Worm (Caenorhabditis elegans) whole organism, mixed stage, embryonic: ENCODE data around the gene ZK402.2.

Experiments used
- blmp-1 ChIP-seq: fragments of 150-350 bp; optimal IDR thresholded peaks from 2 replicates; lab custom pipeline; 2014; ENCODE audit warnings: missing biosample characterization, missing genetic modification characterization
- ceh-39 ChIP-seq: fragments of 150-350 bp; optimal IDR thresholded peaks from 2 replicates; lab custom pipeline; 2014; ENCODE audit warnings: missing biosample characterization, missing genetic modification characterization
- mab-5 ChIP-seq: fragments of 150-350 bp; optimal IDR thresholded peaks from 2 replicates; lab custom pipeline; 2014; ENCODE audit warnings: missing biosample characterization, missing genetic modification characterization
- mep-1 ChIP-seq: fragments of 150-350 bp; optimal IDR thresholded peaks from 2 replicates; lab custom pipeline; 2017; ENCODE audit warnings: missing biosample characterization, missing genetic modification reagents, missing genetic modification characterization, inconsistent platforms
- nhr-12 ChIP-seq: fragments of 150-350 bp; optimal IDR thresholded peaks from 2 replicates; lab custom pipeline; 2014; ENCODE audit warnings: missing biosample characterization, missing genetic modification characterization
- nhr-76 ChIP-seq: sonication (generic microtip); optimal IDR thresholded peaks from 2 replicates; lab custom pipeline; 2017; ENCODE audit warnings: missing biosample characterization, missing genetic modification characterization
- snpc-4 ChIP-seq: fragments of 150-350 bp; optimal IDR thresholded peaks from 2 replicates; lab custom pipeline; 2014; ENCODE audit warnings: missing biosample characterization, missing genetic modification characterization
- sptf-1 ChIP-seq: sonication (generic microtip); optimal IDR thresholded peaks from 2 replicates; lab custom pipeline; 2017; ENCODE audit warnings: mild to moderate bottlenecking, missing genetic modification characterization, moderate library complexity, missing compliant biosample characterization
- ztf-11 ChIP-seq: fragments of 150-350 bp; optimal IDR thresholded peaks from 2 replicates; lab custom pipeline; 2014; ENCODE audit warnings: missing biosample characterization, missing genetic modification characterization

ce11 chrX:1394437-1394836 is 9.1 kb upstream of the ZK402.2 start:
- TF ChIP-seq mab-5 (tag; lab: Kevin White, UChicago) (no peak), nhr-12 (tag; lab: Kevin White, UChicago) (no peak), snpc-4 (no peak), nhr-76 (tag; lab: Kevin White, UChicago) (no peak), ceh-39 (no peak), sptf-1 (tag; lab: Kevin White, UChicago) (no peak), blmp-1 (tag; lab: Kevin White, UChicago) (no peak), mep-1 (tag; lab: Kevin White, UChicago) (no peak), ztf-11 (tag; lab: Kevin White, UChicago) (no peak)
